Fruit fly (Drosophila melanogaster) whole organism, prepupa: Measurements from ENCODE around the gene Pi4KIIIalpha.

Source experiments
- CG10669 ChIP-seq: fragments of 200-800 bp; sonication (Bioruptor generic); optimal IDR thresholded peaks from 3 replicates; lab custom pipeline; 2018; ENCODE audit warnings: missing biosample characterization, mild to moderate bottlenecking, missing genetic modification characterization, moderate library complexity
- CG11294 ChIP-seq: fragments of 200-800 bp; sonication (Bioruptor generic); IDR thresholded peaks from 2 replicates; pipeline ENCODE4 v1.3.6; 2022; ENCODE audit warnings: missing biosample characterization, missing genetic modification characterization
- CG11902 ChIP-seq: fragments of 200-800 bp; sonication (Bioruptor generic); optimal IDR thresholded peaks from 3 replicates; lab custom pipeline; 2016; ENCODE audit warnings: missing biosample characterization, missing genetic modification characterization
- CG1621 ChIP-seq: fragments of 200-800 bp; sonication (Bioruptor generic); optimal IDR thresholded peaks from 3 replicates; lab custom pipeline; 2018; ENCODE audit warnings: missing biosample characterization, mild to moderate bottlenecking, missing genetic modification characterization
- CG3032 ChIP-seq: fragments of 200-800 bp; optimal IDR thresholded peaks from 2 replicates; lab custom pipeline; 2019; ENCODE audit warnings: missing biosample characterization, mild to moderate bottlenecking, missing genetic modification characterization, moderate library complexity
- CG31627 ChIP-seq: fragments of 200-800 bp; sonication (Bioruptor generic); optimal IDR thresholded peaks from 3 replicates; lab custom pipeline; 2016; ENCODE audit warnings: missing biosample characterization, missing genetic modification characterization
- CG32006 ChIP-seq: fragments of 200-800 bp; sonication (Bioruptor generic); optimal IDR thresholded peaks from 3 replicates; lab custom pipeline; 2017; ENCODE audit warnings: missing biosample characterization, mild to moderate bottlenecking, missing genetic modification characterization
- CG6276 ChIP-seq: fragments of 200-800 bp; sonication (Bioruptor generic); optimal IDR thresholded peaks from 2 replicates; lab custom pipeline; 2017; ENCODE audit warnings: missing biosample characterization, mild to moderate bottlenecking, missing genetic modification characterization
- CG6792 ChIP-seq: fragments of 200-800 bp; sonication (Bioruptor generic); optimal IDR thresholded peaks from 3 replicates; lab custom pipeline; 2016; ENCODE audit warnings: missing biosample characterization, missing genetic modification characterization
- CG6808 ChIP-seq: fragments of 200-800 bp; sonication (Bioruptor generic); optimal IDR thresholded peaks from 3 replicates; lab custom pipeline; 2017; ENCODE audit warnings: missing biosample characterization, missing genetic modification characterization, mild to moderate bottlenecking, moderate library complexity, missing genetic modification reagents
- CG6854 ChIP-seq: fragments of 200-800 bp; sonication (Bioruptor generic); optimal IDR thresholded peaks from 2 replicates; lab custom pipeline; 2017; ENCODE audit warnings: missing biosample characterization, mild to moderate bottlenecking, missing genetic modification characterization
- CG8119 ChIP-seq: fragments of 200-800 bp; sonication (Bioruptor generic); IDR thresholded peaks from 3 replicates; pipeline ENCODE4 v1.3.6; 2022; ENCODE audit warnings: missing biosample characterization, missing genetic modification characterization
- CG8319 ChIP-seq: fragments of 200-800 bp; sonication (Bioruptor generic); optimal IDR thresholded peaks from 3 replicates; lab custom pipeline; 2016; ENCODE audit warnings: missing biosample characterization, missing genetic modification characterization
- CG8632 ChIP-seq: fragments of 200-800 bp; sonication (Bioruptor generic); optimal IDR thresholded peaks from 3 replicates; lab custom pipeline; 2016; ENCODE audit warnings: missing biosample characterization, missing genetic modification characterization
- Eip78C ChIP-seq: fragments of 200-800 bp; sonication (Bioruptor generic); peaks from one replicate; lab custom pipeline; 2016; ENCODE audit warnings: missing biosample characterization, missing genetic modification characterization
- Gug ChIP-seq: fragments of 200-800 bp; sonication (Bioruptor generic); IDR thresholded peaks from 2 replicates; pipeline ENCODE4 v1.3.6; 2022; ENCODE audit warnings: missing biosample characterization, missing genetic modification characterization
- Hr38 ChIP-seq: sonication (Bioruptor generic); optimal IDR thresholded peaks from 2 replicates; lab custom pipeline; 2016; ENCODE audit warnings: missing biosample characterization, missing genetic modification characterization
- Met ChIP-seq: fragments of 200-800 bp; sonication (Bioruptor generic); optimal IDR thresholded peaks from 3 replicates; lab custom pipeline; 2016; ENCODE audit warnings: missing biosample characterization, missing genetic modification characterization
- OdsH ChIP-seq: fragments of 200-800 bp; sonication (Bioruptor generic); optimal IDR thresholded peaks from 3 replicates; lab custom pipeline; 2016; ENCODE audit warnings: missing biosample characterization, missing genetic modification characterization
- Sox102F ChIP-seq: fragments of 200-800 bp; sonication (Bioruptor generic); optimal IDR thresholded peaks from 2 replicates; lab custom pipeline; 2016; ENCODE audit warnings: missing biosample characterization, mild to moderate bottlenecking, missing genetic modification characterization
- Sox14 ChIP-seq: fragments of 200-800 bp; sonication (Bioruptor generic); optimal IDR thresholded peaks from 3 replicates; lab custom pipeline; 2016; ENCODE audit warnings: missing biosample characterization, missing genetic modification characterization
- Sox15 ChIP-seq: fragments of 200-800 bp; sonication (Bioruptor generic); optimal IDR thresholded peaks from 3 replicates; lab custom pipeline; 2016; ENCODE audit warnings: missing biosample characterization, missing genetic modification characterization
- achi ChIP-seq: fragments of 200-800 bp; sonication (Bioruptor generic); optimal IDR thresholded peaks from 3 replicates; lab custom pipeline; 2016; ENCODE audit warnings: missing biosample characterization, missing genetic modification characterization
- dsx ChIP-seq: fragments of 200-800 bp; optimal IDR thresholded peaks from 3 replicates; lab custom pipeline; 2019; ENCODE audit warnings: missing biosample characterization, mild to moderate bottlenecking, missing genetic modification characterization, moderate library complexity; ENCODE audit not compliant: poor library complexity, severe bottlenecking
- eg ChIP-seq: fragments of 200-800 bp; sonication (Bioruptor generic); IDR thresholded peaks from 3 replicates; pipeline ENCODE4 v1.3.6; 2022; ENCODE audit warnings: missing biosample characterization, missing genetic modification characterization
- fd59A ChIP-seq: fragments of 200-800 bp; sonication (Bioruptor generic); optimal IDR thresholded peaks from 2 replicates; lab custom pipeline; 2017; ENCODE audit warnings: missing biosample characterization, mild to moderate bottlenecking, missing genetic modification characterization, missing genetic modification reagents
- lz ChIP-seq: fragments of 200-800 bp; sonication (Bioruptor generic); optimal IDR thresholded peaks from 3 replicates; lab custom pipeline; 2016; ENCODE audit warnings: missing biosample characterization, missing genetic modification characterization
- spab ChIP-seq: fragments of 200-800 bp; sonication (Bioruptor generic); optimal IDR thresholded peaks from 2 replicates; lab custom pipeline; 2017; ENCODE audit warnings: missing biosample characterization, mild to moderate bottlenecking, missing genetic modification characterization, missing genetic modification reagents
- ss ChIP-seq, 2 experiments: fragments of 200-800 bp; sonication (Bioruptor generic); optimal IDR thresholded peaks; 2 replicates in 1 of 2; 3 replicates in 1 of 2; lab custom pipeline; 2017 to 2018; ENCODE audit warnings: mild to moderate bottlenecking in 2 of 2, missing biosample characterization in 2 of 2, missing genetic modification characterization in 2 of 2, moderate library complexity in 1 of 2
- svp ChIP-seq: fragments of 200-800 bp; sonication (Bioruptor generic); peaks from one replicate; lab custom pipeline; 2016; ENCODE audit warnings: missing biosample characterization, missing genetic modification characterization
- topi ChIP-seq: fragments of 200-800 bp; sonication (Bioruptor generic); optimal IDR thresholded peaks from 3 replicates; lab custom pipeline; 2016; ENCODE audit warnings: missing biosample characterization, missing genetic modification characterization

Gene Pi4KIIIalpha

DNA sequence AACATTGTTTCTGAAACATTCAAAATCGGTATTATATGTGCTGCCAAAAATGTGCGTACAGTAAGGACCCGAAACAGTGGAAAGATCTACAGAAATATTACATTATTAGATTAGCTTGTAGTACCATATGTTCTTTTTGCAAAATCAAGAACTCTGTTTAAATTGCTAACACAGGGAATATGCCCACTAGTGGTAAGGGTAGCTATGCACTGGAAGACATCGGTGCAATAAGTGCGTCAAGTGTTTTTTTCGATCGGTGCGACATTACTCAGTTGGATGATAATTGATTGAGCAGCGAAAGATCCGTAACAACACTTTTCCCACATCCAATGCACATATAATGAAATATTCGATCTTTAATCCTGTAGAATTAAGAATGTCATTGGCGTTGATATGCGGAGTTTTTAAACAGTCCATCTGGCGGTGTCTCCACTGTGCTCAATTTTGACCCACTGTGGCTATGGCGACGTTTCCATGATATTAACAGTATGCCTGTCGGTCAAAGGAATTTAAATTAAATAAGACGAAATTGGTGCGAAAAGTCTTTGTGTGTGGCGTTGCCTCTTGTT lies 10.6 kb downstream of the Pi4KIIIalpha start (continued):
- TF ChIP-seq CG10669, result no peak
- no peak for TF ChIP-seq CG11902 (GFP tag; lab: Kevin White, UChicago)
- peak; percentile 34 for TF ChIP-seq OdsH
- peak; percentile 78 for TF ChIP-seq Eip78C (GFP tag; lab: Kevin White, UChicago)
- no peak for TF ChIP-seq Sox102F
- TF ChIP-seq Sox14 (GFP tag; lab: Kevin White, UChicago), result peak; percentile 13

- no peak for TF ChIP-seq spab (GFP tag; lab: Kevin White, UChicago)
- no peak for TF ChIP-seq CG6276 (GFP tag; lab: Kevin White, UChicago)
- no peak for TF ChIP-seq CG1621 (tag; lab: Kevin White, UChicago)
- TF ChIP-seq CG8319, result no peak
- TF ChIP-seq CG11294, result no peak
- TF ChIP-seq Sox15, result no peak
- peak; percentile 21 to 63 for TF ChIP-seq ss (GFP tag; optimal IDR thresholded peaks at IDR 0.05; lab: Kevin White, UChicago)
- TF ChIP-seq achi (GFP tag; lab: Kevin White, UChicago), result no peak
- TF ChIP-seq Hr38, result no peak
- TF ChIP-seq OdsH, result no peak
- no peak for TF ChIP-seq lz (GFP tag; lab: Kevin White, UChicago)
- peak; percentile 34 for TF ChIP-seq svp
- no peak for TF ChIP-seq CG6854 (GFP tag; lab: Kevin White, UChicago)
- no peak for TF ChIP-seq CG31627 (GFP tag; lab: Kevin White, UChicago)
- no peak for TF ChIP-seq CG10669
- no peak for TF ChIP-seq Gug (GFP tag; lab: Robert Waterston, UW)
- no peak for TF ChIP-seq Met
- 0 out of 3 replicates have a peak, but pooled peaks have one; percentile 15 for TF ChIP-seq eg
- TF ChIP-seq Sox14 (GFP tag; lab: Kevin White, UChicago), result no peak
- no peak for TF ChIP-seq Eip78C (GFP tag; lab: Kevin White, UChicago)
- no peak for TF ChIP-seq CG6792 (GFP tag; lab: Kevin White, UChicago)
- no peak for TF ChIP-seq CG3032 (tag; lab: Kevin White, UChicago)
Observed at dm6 chrX:2635953-2636715, 11.5 kb downstream of the Pi4KIIIalpha start.

- TF ChIP-seq spab (GFP tag; lab: Kevin White, UChicago) (no peak), CG8119 (GFP tag; lab: Robert Waterston, UW) (no peak), CG11902 (GFP tag; lab: Kevin White, UChicago) (no peak), CG11294 (no peak), dsx (no peak), CG6808 (no peak), fd59A (no peak), CG32006 (GFP tag; lab: Kevin White, UChicago) (no peak), Sox15 (no peak)
Observed at dm6 chrX:2636825-2637535, 12.4 kb downstream of the Pi4KIIIalpha start.

DNA sequence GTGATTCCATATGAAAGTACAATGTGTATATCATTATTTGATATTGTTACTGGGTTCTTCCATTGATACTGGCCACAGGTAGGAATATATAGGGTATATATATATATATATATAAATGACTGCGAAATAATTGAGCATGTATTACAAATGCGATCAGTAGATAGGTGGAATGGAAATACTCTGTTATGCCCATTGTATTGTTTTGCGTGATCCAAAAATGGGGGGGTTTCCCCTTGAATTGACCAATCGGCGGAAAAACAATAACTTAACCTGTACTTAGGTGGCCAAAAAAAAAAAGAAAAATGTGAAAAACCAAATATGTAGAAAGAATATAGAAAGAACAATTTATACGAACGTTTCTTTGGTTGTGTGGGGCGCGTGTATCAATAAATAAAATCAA lies 13.3 kb downstream of the Pi4KIIIalpha start:
- no peak for TF ChIP-seq CG11294
- no peak for TF ChIP-seq fd59A
- TF ChIP-seq topi, result no peak
- TF ChIP-seq Eip78C (GFP tag; lab: Kevin White, UChicago), result no peak
- TF ChIP-seq achi (GFP tag; lab: Kevin White, UChicago), result no peak
- TF ChIP-seq Sox102F, result no peak
- no peak for TF ChIP-seq lz (GFP tag; lab: Kevin White, UChicago)

DNA sequence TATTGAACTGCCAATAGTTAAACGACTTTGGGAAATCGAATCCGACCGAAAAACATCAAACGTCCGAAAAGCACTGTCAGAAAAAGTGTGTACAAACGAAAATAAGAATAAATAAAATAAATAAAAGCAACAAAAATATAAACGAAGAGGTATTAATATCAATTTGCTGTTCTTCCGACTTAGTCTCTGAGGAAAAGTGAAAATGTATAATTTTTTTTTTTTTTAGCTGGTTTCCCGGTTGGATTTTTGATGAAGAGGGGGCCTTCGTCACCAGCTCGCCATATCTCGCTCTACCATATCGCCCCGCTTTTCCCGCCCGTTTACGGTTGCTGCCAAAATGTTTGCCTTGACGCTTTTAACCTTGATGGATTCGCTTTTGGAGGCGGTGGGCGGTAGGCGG lies 14.0 kb downstream of the Pi4KIIIalpha start:
- TF ChIP-seq CG8632 (GFP tag; lab: Kevin White, UChicago) (no peak), Eip78C (GFP tag; lab: Kevin White, UChicago) (peak; percentile 24)
